Fruit fly (Drosophila melanogaster) whole organism, embryonic: Measurements from ENCODE around the gene Zip89B.

Source experiments
- ATbp ChIP-seq: fragments of 200-800 bp; sonication (Bioruptor generic); optimal IDR thresholded peaks from 2 replicates; lab custom pipeline; 2017; ENCODE audit warnings: missing biosample characterization, mild to moderate bottlenecking, missing genetic modification characterization, missing genetic modification reagents
- Abd-B ChIP-seq: fragments of 200-800 bp; sonication (Bioruptor generic); optimal IDR thresholded peaks from 2 replicates; lab custom pipeline; 2018; ENCODE audit warnings: missing biosample characterization, mild to moderate bottlenecking, missing genetic modification characterization, moderate library complexity
- Atf3 ChIP-seq: fragments of 200-800 bp; sonication (Bioruptor generic); optimal IDR thresholded peaks from 3 replicates; lab custom pipeline; 2016; ENCODE audit warnings: missing biosample characterization, missing genetic modification characterization
- Bgb ChIP-seq: fragments of 200-800 bp; sonication (Bioruptor generic); IDR thresholded peaks from 2 replicates; pipeline ENCODE4 v1.3.6; 2022; ENCODE audit warnings: missing biosample characterization, missing genetic modification characterization; ENCODE audit not compliant: partially characterized antibody
- CG10366 ChIP-seq: fragments of 200-800 bp; sonication (Bioruptor generic); IDR thresholded peaks from 2 replicates; pipeline ENCODE4 v1.3.6; 2022; ENCODE audit warnings: missing biosample characterization, missing genetic modification characterization
- CG10462 ChIP-seq: fragments of 200-800 bp; sonication (Bioruptor generic); optimal IDR thresholded peaks from 2 replicates; lab custom pipeline; 2016; ENCODE audit warnings: missing biosample characterization, missing genetic modification characterization
- CG12744 ChIP-seq: fragments of 200-800 bp; sonication (Bioruptor generic); optimal IDR thresholded peaks from 2 replicates; lab custom pipeline; 2016; ENCODE audit warnings: missing biosample characterization, missing genetic modification characterization
- CG13894 ChIP-seq: fragments of 200-800 bp; sonication (Bioruptor generic); optimal IDR thresholded peaks from 3 replicates; lab custom pipeline; 2018; ENCODE audit warnings: missing biosample characterization, mild to moderate bottlenecking, missing genetic modification characterization, moderate library complexity
- CG15269 ChIP-seq: fragments of 200-800 bp; sonication (Bioruptor generic); optimal IDR thresholded peaks from 2 replicates; lab custom pipeline; 2018; ENCODE audit warnings: missing biosample characterization, mild to moderate bottlenecking, missing genetic modification characterization, moderate library complexity
- CG1602 ChIP-seq: fragments of 200-800 bp; sonication (Bioruptor generic); optimal IDR thresholded peaks from 3 replicates; lab custom pipeline; 2016; ENCODE audit warnings: missing biosample characterization, missing genetic modification characterization
- CG3163 ChIP-seq: fragments of 200-800 bp; sonication (Bioruptor generic); optimal IDR thresholded peaks from 3 replicates; lab custom pipeline; 2016; ENCODE audit warnings: missing biosample characterization, missing genetic modification characterization
- CG32767 ChIP-seq: fragments of 200-800 bp; sonication (Bioruptor generic); IDR thresholded peaks from 2 replicates; pipeline ENCODE4 v1.3.6; 2022; ENCODE audit warnings: missing biosample characterization, missing genetic modification characterization
- CG34422 ChIP-seq: fragments of 200-800 bp; sonication (Bioruptor generic); IDR thresholded peaks from 3 replicates; pipeline ENCODE4 v1.3.6; 2022; ENCODE audit warnings: missing biosample characterization, missing genetic modification characterization
- CG4707 ChIP-seq: fragments of 200-800 bp; sonication (Bioruptor generic); optimal IDR thresholded peaks from 2 replicates; lab custom pipeline; 2018; ENCODE audit warnings: missing biosample characterization, mild to moderate bottlenecking, missing genetic modification characterization, moderate library complexity
- CG5180 ChIP-seq: fragments of 200-800 bp; sonication (Bioruptor generic); optimal IDR thresholded peaks from 3 replicates; lab custom pipeline; 2017; ENCODE audit warnings: missing biosample characterization, missing genetic modification characterization, mild to moderate bottlenecking, moderate library complexity, missing genetic modification reagents
- CG5953 ChIP-seq: fragments of 200-800 bp; sonication (Bioruptor generic); IDR thresholded peaks from 2 replicates; pipeline ENCODE4 v1.3.6; 2022; ENCODE audit warnings: missing biosample characterization, missing genetic modification characterization
- CG7271 ChIP-seq: fragments of 200-800 bp; sonication (Bioruptor generic); optimal IDR thresholded peaks from 2 replicates; lab custom pipeline; 2018; ENCODE audit warnings: missing biosample characterization, mild to moderate bottlenecking, missing genetic modification characterization, moderate library complexity
- CG7357 ChIP-seq: fragments of 200-800 bp; sonication (Bioruptor generic); IDR thresholded peaks from 3 replicates; pipeline ENCODE4 v1.3.6; 2022; ENCODE audit warnings: missing biosample characterization, missing genetic modification characterization
- CG7556 ChIP-seq: fragments of 200-800 bp; sonication (Bioruptor generic); optimal IDR thresholded peaks from 2 replicates; lab custom pipeline; 2017; ENCODE audit warnings: missing biosample characterization, mild to moderate bottlenecking, missing genetic modification characterization
- CG9437 ChIP-seq: fragments of 200-800 bp; sonication (Bioruptor generic); optimal IDR thresholded peaks from 2 replicates; lab custom pipeline; 2018; ENCODE audit warnings: missing biosample characterization, mild to moderate bottlenecking, missing genetic modification characterization
- CG9609 ChIP-seq: fragments of 200-800 bp; sonication (Bioruptor generic); optimal IDR thresholded peaks from 3 replicates; lab custom pipeline; 2016; ENCODE audit warnings: missing biosample characterization, missing genetic modification characterization
- CG9932 ChIP-seq: fragments of 200-800 bp; sonication (Bioruptor generic); IDR thresholded peaks from 2 replicates; pipeline ENCODE4 v1.3.6; 2022; ENCODE audit warnings: missing biosample characterization, missing genetic modification characterization
- CrebB ChIP-seq: fragments of 200-800 bp; sonication (Bioruptor generic); optimal IDR thresholded peaks from 3 replicates; lab custom pipeline; 2018; ENCODE audit warnings: missing biosample characterization, mild to moderate bottlenecking, missing genetic modification characterization
- Dbx ChIP-seq: fragments of 200-800 bp; sonication (Bioruptor generic); IDR thresholded peaks from 3 replicates; pipeline ENCODE4 v1.3.6; 2022; ENCODE audit warnings: missing biosample characterization, missing genetic modification characterization
- Dref ChIP-seq: fragments of 200-800 bp; sonication (Bioruptor generic); IDR thresholded peaks from 2 replicates; pipeline ENCODE4 v1.3.6; 2022; ENCODE audit warnings: missing biosample characterization, missing genetic modification characterization
- Eip74EF ChIP-seq, 2 experiments: fragments of 200-800 bp in 1 of 2; fragments of >200 bp in 1 of 2; sonication (Bioruptor generic) in 1 of 2; optimal IDR thresholded peaks; 2 replicates each; lab custom pipeline; 2017 to 2019; ENCODE audit warnings: missing biosample characterization in 2 of 2, missing genetic modification characterization in 2 of 2, mild to moderate bottlenecking in 1 of 2, moderate library complexity in 1 of 2
- Gug ChIP-seq: fragments of 200-800 bp; sonication (Bioruptor generic); IDR thresholded peaks from 4 replicates; pipeline ENCODE4 v1.3.6; 2022; ENCODE audit warnings: missing biosample characterization, missing genetic modification characterization
- Hr51 ChIP-seq, 2 experiments: fragments of 200-800 bp; sonication (Bioruptor generic); optimal IDR thresholded peaks; 2 replicates in 1 of 2; 3 replicates in 1 of 2; lab custom pipeline; 2016 to 2018; ENCODE audit warnings: missing biosample characterization in 2 of 2, missing genetic modification characterization in 2 of 2, mild to moderate bottlenecking in 1 of 2, moderate library complexity in 1 of 2
- Lim3 ChIP-seq: fragments of 200-800 bp; sonication (Bioruptor generic); IDR thresholded peaks from 2 replicates; pipeline ENCODE4 v1.3.6; 2022; ENCODE audit warnings: missing biosample characterization, missing genetic modification characterization
- Oaz ChIP-seq: fragments of 200-800 bp; sonication (Bioruptor generic); IDR thresholded peaks from 2 replicates; pipeline ENCODE4 v1.3.6; 2022; ENCODE audit warnings: missing biosample characterization, missing genetic modification characterization
- Optix ChIP-seq: fragments of 200-800 bp; sonication (Bioruptor generic); IDR thresholded peaks from 3 replicates; pipeline ENCODE4 v1.3.6; 2022; ENCODE audit warnings: missing biosample characterization, missing genetic modification characterization
- Stat92E ChIP-seq, 3 experiments: fragments of >200 bp in 2 of 3; fragments of 200-800 bp in 1 of 3; sonication (Bioruptor generic) in 1 of 3; optimal IDR thresholded peaks; 2 replicates each; lab custom pipeline; 2017 to 2019; ENCODE audit warnings: missing biosample characterization in 3 of 3, missing genetic modification characterization in 3 of 3, mild to moderate bottlenecking in 1 of 3, moderate library complexity in 1 of 3
- al ChIP-seq: fragments of 200-800 bp; sonication (Bioruptor generic); IDR thresholded peaks from 2 replicates; pipeline ENCODE4 v1.3.6; 2022; ENCODE audit warnings: missing biosample characterization, missing genetic modification characterization
- bigmax ChIP-seq: fragments of 200-800 bp; sonication (Bioruptor generic); optimal IDR thresholded peaks from 2 replicates; lab custom pipeline; 2018; ENCODE audit warnings: missing biosample characterization, mild to moderate bottlenecking, missing genetic modification characterization
- en ChIP-seq: fragments of 200-800 bp; sonication (Bioruptor generic); optimal IDR thresholded peaks from 2 replicates; lab custom pipeline; 2016; ENCODE audit warnings: missing biosample characterization, missing genetic modification characterization
- fd102C ChIP-seq: fragments of 200-800 bp; sonication (Bioruptor generic); optimal IDR thresholded peaks from 2 replicates; lab custom pipeline; 2018; ENCODE audit warnings: missing biosample characterization, mild to moderate bottlenecking, missing genetic modification characterization, moderate library complexity
- fd64A ChIP-seq: fragments of 200-800 bp; sonication (Bioruptor generic); optimal IDR thresholded peaks from 3 replicates; lab custom pipeline; 2018; ENCODE audit warnings: missing biosample characterization, mild to moderate bottlenecking, missing genetic modification characterization
- gfzf ChIP-seq: fragments of 200-800 bp; sonication (Bioruptor generic); optimal IDR thresholded peaks from 2 replicates; lab custom pipeline; 2016; ENCODE audit warnings: missing biosample characterization, mild to moderate bottlenecking, missing genetic modification characterization, moderate library complexity
- p53 ChIP-seq: fragments of 200-800 bp; sonication (Bioruptor generic); optimal IDR thresholded peaks from 2 replicates; lab custom pipeline; 2016; ENCODE audit warnings: missing biosample characterization, missing genetic modification characterization
- pfk ChIP-seq: fragments of 200-800 bp; sonication (Bioruptor generic); optimal IDR thresholded peaks from 2 replicates; lab custom pipeline; 2018; ENCODE audit warnings: missing biosample characterization, mild to moderate bottlenecking, missing genetic modification characterization, moderate library complexity
- pho ChIP-seq: fragments of 200-800 bp; sonication (Bioruptor generic); optimal IDR thresholded peaks from 2 replicates; lab custom pipeline; 2016; ENCODE audit warnings: missing biosample characterization, missing genetic modification characterization
- pnt ChIP-seq: fragments of 200-800 bp; sonication (Bioruptor generic); optimal IDR thresholded peaks from 3 replicates; lab custom pipeline; 2016; ENCODE audit warnings: missing biosample characterization, missing genetic modification characterization
- rib ChIP-seq: fragments of 200-800 bp; sonication (Bioruptor generic); IDR thresholded peaks from 2 replicates; pipeline ENCODE4 v1.3.6; 2022; ENCODE audit warnings: missing biosample characterization, missing genetic modification characterization
- sc ChIP-seq, 3 experiments: fragments of >200 bp in 2 of 3; fragments of 200-800 bp in 1 of 3; sonication (Bioruptor generic) in 1 of 3; optimal IDR thresholded peaks; 2 replicates in 2 of 3; 3 replicates in 1 of 3; lab custom pipeline; 2017; ENCODE audit warnings: mild to moderate bottlenecking in 1 of 3, missing biosample characterization in 1 of 3, missing genetic modification characterization in 1 of 3, missing genetic modification reagents in 1 of 3
- stc ChIP-seq: fragments of 200-800 bp; sonication (Bioruptor generic); IDR thresholded peaks from 2 replicates; pipeline ENCODE4 v1.3.6; 2022; ENCODE audit warnings: missing biosample characterization, missing genetic modification characterization
- tap ChIP-seq: fragments of 200-800 bp; optimal IDR thresholded peaks from 3 replicates; lab custom pipeline; 2019; ENCODE audit warnings: missing biosample characterization, mild to moderate bottlenecking, missing genetic modification characterization, moderate library complexity
- ttk ChIP-seq: fragments of 200-800 bp; sonication (Bioruptor generic); IDR thresholded peaks from 2 replicates; pipeline ENCODE4 v2.1.2; 2022; ENCODE audit warnings: missing biosample characterization, missing genetic modification characterization
- unpg ChIP-seq: fragments of 200-800 bp; sonication (Bioruptor generic); optimal IDR thresholded peaks from 3 replicates; lab custom pipeline; 2018; ENCODE audit warnings: missing biosample characterization, mild to moderate bottlenecking, missing genetic modification characterization, moderate library complexity

Zip89B gene

dm6 chr3R:16331809-16332343 is 26.3 kb downstream of the Zip89B start (continued):
- TF ChIP-seq CG13894 (tag; lab: Kevin White, UChicago) (no peak), CG1602 (GFP tag; lab: Kevin White, UChicago) (peak; percentile 29), CG7556 (peak; percentile 64), sc (optimal IDR thresholded peaks at IDR 0.05; lab: Kevin White, UChicago) (no peak), sc (GFP tag; optimal IDR thresholded peaks at IDR 0.05; lab: Kevin White, UChicago) (peak; percentile 83), CG34422 (0 out of 3 replicates have a peak, but pooled peaks have one; percentile 19), p53 (peak; percentile 37), tap (tag; lab: Kevin White, UChicago) (peak; percentile 16), al (peak; percentile 7; the same call in 1 of the 2 replicates), CG10366 (peak; percentile 43), stc (GFP tag; lab: Robert Waterston, UW) (peak; percentile 49; the same call in 1 of the 2 replicates), CG5953 (no peak), CG9609 (peak; percentile 27), CG12744 (GFP tag; lab: Kevin White, UChicago) (peak; percentile 50), Hr51 (GFP tag; optimal IDR thresholded peaks at IDR 0.05; lab: Kevin White, UChicago) (peak in 1 of 2 experiments; percentile 63), Gug (GFP tag; lab: Robert Waterston, UW) (no peak), gfzf (GFP tag; lab: Kevin White, UChicago) (no peak), Optix (GFP tag; lab: Robert Waterston, UW) (0 out of 3 replicates have a peak, but pooled peaks have one; percentile 36), pnt (GFP tag; lab: Kevin White, UChicago) (peak; percentile 4), CG15269 (tag; lab: Kevin White, UChicago) (peak; percentile 40), en (no peak), fd64A (GFP tag; lab: Kevin White, UChicago) (peak; percentile 70), rib (peak; percentile 68; the same call in 1 of the 2 replicates), Bgb (no peak), CG3163 (GFP tag; lab: Kevin White, UChicago) (peak; percentile 21), CG32767 (GFP tag; lab: Robert Waterston, UW) (0 out of 2 replicates have a peak, but pooled peaks have one; percentile 31), Dbx (GFP tag; lab: Robert Waterston, UW) (peak; percentile 50; the same call in 1 of the 3 replicates), Abd-B (GFP tag; lab: Kevin White, UChicago) (no peak), Oaz (no peak), CG9932 (GFP tag; lab: Robert Waterston, UW) (0 out of 2 replicates have a peak, but pooled peaks have one; percentile 35), CrebB (tag; lab: Kevin White, UChicago) (peak; percentile 86), CG5180 (GFP tag; lab: Kevin White, UChicago) (peak; percentile 45), CG10462 (GFP tag; lab: Kevin White, UChicago) (peak; percentile 23), pfk (GFP tag; lab: Kevin White, UChicago) (peak; percentile 13), Stat92E (GFP tag; optimal IDR thresholded peaks at IDR 0.05; lab: Kevin White, UChicago) (peak in 1 of 3 experiments; percentile 9), fd102C (GFP tag; lab: Kevin White, UChicago) (no peak), unpg (peak; percentile 34), Lim3 (GFP tag; lab: Robert Waterston, UW) (no peak), Dref (GFP tag; lab: Robert Waterston, UW) (no peak), CG7357 (GFP tag; lab: Robert Waterston, UW) (no peak), ttk (no peak), Atf3 (GFP tag; lab: Kevin White, UChicago) (peak; percentile 62), pho (GFP tag; lab: Kevin White, UChicago) (peak; percentile 21), Eip74EF (GFP tag; optimal IDR thresholded peaks at IDR 0.05; lab: Kevin White, UChicago) (peak in 1 of 2 experiments; percentile 39), CG7271 (tag; lab: Kevin White, UChicago) (peak; percentile 15), CG9437 (GFP tag; lab: Kevin White, UChicago) (peak; percentile 9), CG4707 (GFP tag; lab: Kevin White, UChicago) (peak; percentile 74), ATbp (GFP tag; lab: Kevin White, UChicago) (peak; percentile 83), bigmax (no peak)
